Worm (Caenorhabditis elegans): ENCODE results near the gene T23G5.3.

DNA sequence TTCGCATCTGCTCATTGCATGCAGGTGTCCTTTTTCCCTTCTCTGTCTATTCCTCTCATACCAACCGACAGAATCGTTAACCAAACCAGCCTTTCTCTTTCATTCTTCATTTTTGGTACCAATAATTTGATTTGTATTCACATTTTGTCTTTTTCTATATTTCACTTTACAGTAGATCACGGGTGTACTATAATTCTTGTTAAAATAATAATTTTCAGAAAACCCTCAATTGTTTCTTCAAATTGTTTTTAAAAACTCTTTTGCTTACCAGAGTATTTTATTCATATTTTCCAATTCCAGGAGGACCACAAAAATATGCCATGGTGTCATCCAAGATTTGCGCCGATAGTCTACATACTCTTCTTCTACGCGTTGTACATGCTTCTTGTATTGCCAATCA, 19.7 kb upstream of the T23G5.3 start, which contains the start of gene T02C1.2:
- TF ChIP-seq scrt-1 (GFP tag; IDR thresholded peaks at IDR 0.05) (no peak), ceh-36 (tag; optimal IDR thresholded peaks at IDR 0.05) (no peak), ama-1 (optimal IDR thresholded peaks at IDR 0.05) (no peak), F13C5.2 (tag; optimal IDR thresholded peaks at IDR 0.05) (no peak), ceh-13 (GFP tag; optimal IDR thresholded peaks at IDR 0.05) (no peak), ets-7 (tag; optimal IDR thresholded peaks at IDR 0.05) (no peak)
